Worm (Caenorhabditis elegans) whole organism, young adult: ENCODE results near the gene F55G11.8.

ENCODE experiments used
- F22D6.2 ChIP-seq: sonication (generic microtip); optimal IDR thresholded peaks from 2 replicates; lab custom pipeline; 2016; ENCODE audit warnings: mild to moderate bottlenecking, missing genetic modification characterization, missing compliant biosample characterization
- ama-1 ChIP-seq, 3 experiments: fragments of 150-350 bp in 1 of 3; sonication (generic microtip) in 2 of 3; optimal IDR thresholded peaks; 2 replicates each; lab custom pipeline; 2014 to 2018; ENCODE audit warnings: missing biosample characterization in 2 of 3, missing genetic modification characterization in 2 of 3, missing genetic modification reagents in 2 of 3
- hmg-1.2 ChIP-seq: fragments of 200-800 bp; sonication (Bioruptor generic); IDR thresholded peaks from 2 replicates; pipeline ENCODE4 v1.3.6; 2022; ENCODE audit warnings: missing genetic modification reagents, missing genetic modification characterization, missing compliant biosample characterization
- let-607 ChIP-seq, 2 experiments: fragments of 200-800 bp in 1 of 2; sonication (Bioruptor generic) in 1 of 2; sonication (generic microtip) in 1 of 2; optimal IDR thresholded peaks; 2 replicates each; lab custom pipeline; 2016 to 2018; ENCODE audit warnings: mild to moderate bottlenecking in 2 of 2, missing compliant biosample characterization in 2 of 2, missing genetic modification characterization in 2 of 2, moderate library complexity in 2 of 2, missing genotype in 1 of 2
- mes-4 ChIP-seq: sonication (generic microtip); optimal IDR thresholded peaks from 2 replicates; lab custom pipeline; 2016; ENCODE audit warnings: missing genotype, missing genetic modification characterization, missing compliant biosample characterization
- mxl-1 ChIP-seq: sonication (generic microtip); optimal IDR thresholded peaks from 2 replicates; lab custom pipeline; 2016; ENCODE audit warnings: missing genetic modification characterization, missing compliant biosample characterization
- nhr-80 ChIP-seq: sonication (generic microtip); optimal IDR thresholded peaks from 2 replicates; lab custom pipeline; 2016; ENCODE audit warnings: missing genetic modification characterization, missing compliant biosample characterization
- nhr-90 ChIP-seq: sonication (generic microtip); optimal IDR thresholded peaks from 2 replicates; lab custom pipeline; 2016; ENCODE audit warnings: missing genotype, mild to moderate bottlenecking, missing genetic modification characterization, missing compliant biosample characterization
- rcor-1 ChIP-seq: fragments of 200-800 bp; sonication (Bioruptor generic); IDR thresholded peaks from 2 replicates; pipeline ENCODE4 v1.3.6; 2022; ENCODE audit warnings: missing genetic modification reagents, missing genetic modification characterization, missing compliant biosample characterization
- rpc-1 ChIP-seq, 2 experiments: fragments of 150-350 bp in 1 of 2; sonication (generic microtip) in 1 of 2; optimal IDR thresholded peaks; 2 replicates each; lab custom pipeline; 2014 to 2018; ENCODE audit warnings: missing biosample characterization in 1 of 2, missing genetic modification characterization in 1 of 2, missing genetic modification reagents in 1 of 2, missing genotype in 1 of 2
- snpc-4 ChIP-seq, 5 experiments: fragments of 150-350 bp in 1 of 5; sonication (generic microtip) in 4 of 5; optimal IDR thresholded peaks; 2 replicates each; lab custom pipeline; 2014 to 2018; ENCODE audit warnings: missing genetic modification characterization in 5 of 5, missing biosample characterization in 3 of 5, antibody characterized with exemption in 2 of 5, mild to moderate bottlenecking in 2 of 5, missing compliant biosample characterization in 2 of 5, missing genotype in 2 of 5, moderate library complexity in 2 of 5, missing genetic modification reagents in 1 of 5
- tlf-1 ChIP-seq: fragments of 200-800 bp; sonication (Bioruptor generic); optimal IDR thresholded peaks from 2 replicates; lab custom pipeline; 2018; ENCODE audit warnings: mild to moderate bottlenecking, missing genetic modification characterization, missing compliant biosample characterization
- xnd-1 ChIP-seq: sonication (generic microtip); optimal IDR thresholded peaks from 2 replicates; lab custom pipeline; 2016; ENCODE audit warnings: missing genotype, missing genetic modification reagents, missing genetic modification characterization, missing compliant biosample characterization
- ztf-26 ChIP-seq: sonication (generic microtip); optimal IDR thresholded peaks from 2 replicates; lab custom pipeline; 2017; ENCODE audit warnings: missing genetic modification characterization, missing compliant biosample characterization

DNA sequence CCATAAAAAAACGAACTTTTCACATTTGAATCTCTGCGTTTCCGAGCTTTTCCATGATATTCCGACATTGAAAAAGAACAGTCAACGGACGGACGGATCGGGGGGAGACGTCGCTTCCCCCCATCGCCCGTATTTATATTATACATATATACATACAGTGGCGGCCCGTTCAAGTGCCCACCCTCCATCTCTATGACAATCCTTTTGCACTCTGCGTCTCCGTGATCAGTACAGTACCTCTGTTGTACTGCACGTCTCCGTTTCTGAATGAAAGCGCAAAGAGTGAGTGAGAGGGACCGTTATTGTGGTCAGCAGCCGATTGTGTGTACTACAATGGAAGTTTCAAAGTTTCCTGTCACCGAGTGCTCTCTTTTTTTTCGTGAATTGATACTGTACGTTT, 36.5 kb downstream of the F55G11.8 start:
- no peak for TF ChIP-seq F22D6.2 (tag; lab: Kevin White, UChicago)
- no peak for TF ChIP-seq let-607 (tag; optimal IDR thresholded peaks at IDR 0.05; lab: Kevin White, UChicago)
- no peak for TF ChIP-seq mxl-1 (tag; lab: Kevin White, UChicago)
- TF ChIP-seq ztf-26 (tag; lab: Kevin White, UChicago): no peak
- no peak for TF ChIP-seq nhr-80 (tag; lab: Kevin White, UChicago)
- TF ChIP-seq hmg-1.2 (GFP tag; lab: Robert Waterston, UW): no peak; the same call in 1 of the 2 replicates
- no peak for TF ChIP-seq ama-1 (optimal IDR thresholded peaks at IDR 0.05; lab: Kevin White, UChicago)
- TF ChIP-seq ama-1 (GFP tag; optimal IDR thresholded peaks at IDR 0.05; lab: Kevin White, UChicago): no peak
- no peak for TF ChIP-seq xnd-1
- no peak for TF ChIP-seq tlf-1
- TF ChIP-seq rcor-1 (GFP tag; lab: Robert Waterston, UW): no peak
- no peak for TF ChIP-seq rpc-1 (optimal IDR thresholded peaks at IDR 0.05; lab: Kevin White, UChicago)
- no peak for TF ChIP-seq rpc-1 (tag; optimal IDR thresholded peaks at IDR 0.05; lab: Kevin White, UChicago)
- TF ChIP-seq nhr-90 (tag; lab: Kevin White, UChicago): no peak
- no peak for TF ChIP-seq mes-4 (tag; lab: Kevin White, UChicago)
- TF ChIP-seq snpc-4 (GFP tag; optimal IDR thresholded peaks at IDR 0.05; lab: Kevin White, UChicago): no peak
- no peak for TF ChIP-seq snpc-4 (tag; optimal IDR thresholded peaks at IDR 0.05; lab: Kevin White, UChicago)
